Worm (Caenorhabditis elegans) whole organism, young adult: Measurements from ENCODE around the gene hpk-1.
"Not testable (repeated sequence)": the region's sequence is repeated elsewhere in the genome, so short reads cannot be mapped to it uniquely, and the experiment has no call there.

ENCODE experiments used
- B0035.1 ChIP-seq: sonication (generic microtip); optimal IDR thresholded peaks from 2 replicates; lab custom pipeline; 2016; ENCODE audit warnings: missing genetic modification characterization, mild to moderate bottlenecking, missing compliant biosample characterization, missing genotype, missing genetic modification reagents
- B0261.1 ChIP-seq: sonication (generic microtip); optimal IDR thresholded peaks from 2 replicates; lab custom pipeline; 2016; ENCODE audit warnings: mild to moderate bottlenecking, missing genetic modification characterization, moderate library complexity, missing compliant biosample characterization
- C17E4.6 ChIP-seq: fragments of 200-800 bp; sonication (Bioruptor generic); IDR thresholded peaks from 2 replicates; pipeline ENCODE4 v1.3.6; 2022; ENCODE audit warnings: missing genetic modification reagents, missing genetic modification characterization, missing compliant biosample characterization
- D2030.7 ChIP-seq: fragments of 200-800 bp; sonication (Bioruptor generic); IDR thresholded peaks from 2 replicates; pipeline ENCODE4 v1.3.6; 2022; ENCODE audit warnings: missing genetic modification reagents, missing genetic modification characterization, missing compliant biosample characterization
- F22D6.2 ChIP-seq: sonication (generic microtip); optimal IDR thresholded peaks from 2 replicates; lab custom pipeline; 2016; ENCODE audit warnings: mild to moderate bottlenecking, missing genetic modification characterization, missing compliant biosample characterization
- F23B12.7 ChIP-seq: sonication (generic microtip); optimal IDR thresholded peaks from 2 replicates; lab custom pipeline; 2017; ENCODE audit warnings: missing genetic modification characterization, mild to moderate bottlenecking, missing compliant biosample characterization, antibody characterized with exemption, moderate library complexity; ENCODE audit not compliant: insufficient read depth
- F52B5.7 ChIP-seq: sonication (generic microtip); optimal IDR thresholded peaks from 2 replicates; lab custom pipeline; 2016; ENCODE audit warnings: mild to moderate bottlenecking, missing genetic modification characterization, missing compliant biosample characterization
- K11D2.4 ChIP-seq: fragments of 200-800 bp; sonication (Bioruptor generic); IDR thresholded peaks from 2 replicates; pipeline ENCODE4 v1.3.6; 2022; ENCODE audit warnings: missing genetic modification reagents, missing genetic modification characterization, missing compliant biosample characterization
- T26A5.8 ChIP-seq: sonication (generic microtip); optimal IDR thresholded peaks from 2 replicates; lab custom pipeline; 2016; ENCODE audit warnings: missing genetic modification characterization, missing compliant biosample characterization
- akir-1 ChIP-seq: fragments of 200-800 bp; sonication (Bioruptor generic); optimal IDR thresholded peaks from 2 replicates; lab custom pipeline; 2018; ENCODE audit warnings: mild to moderate bottlenecking, missing genetic modification characterization, moderate library complexity, missing compliant biosample characterization
- ceh-40 ChIP-seq: fragments of 200-800 bp; sonication (Bioruptor generic); IDR thresholded peaks from 2 replicates; pipeline ENCODE4 v1.3.6; 2022; ENCODE audit warnings: missing genetic modification characterization, missing compliant biosample characterization
- dox-1 ChIP-seq: fragments of 200-800 bp; sonication (Bioruptor generic); IDR thresholded peaks from 2 replicates; pipeline ENCODE4 v1.3.6; 2022; ENCODE audit warnings: missing genetic modification reagents, missing genetic modification characterization, missing compliant biosample characterization
- egl-44 ChIP-seq: fragments of 200-800 bp; sonication (Bioruptor generic); IDR thresholded peaks from 2 replicates; pipeline ENCODE4 v1.3.6; 2022; ENCODE audit warnings: missing genetic modification reagents, missing genetic modification characterization, missing compliant biosample characterization
- gei-17 ChIP-seq: fragments of 200-800 bp; sonication (Bioruptor generic); optimal IDR thresholded peaks from 2 replicates; lab custom pipeline; 2018; ENCODE audit warnings: mild to moderate bottlenecking, missing genetic modification characterization, missing compliant biosample characterization
- hmg-1.2 ChIP-seq: fragments of 200-800 bp; sonication (Bioruptor generic); IDR thresholded peaks from 2 replicates; pipeline ENCODE4 v1.3.6; 2022; ENCODE audit warnings: missing genetic modification reagents, missing genetic modification characterization, missing compliant biosample characterization
- hsf-1 ChIP-seq: fragments of 200-800 bp; sonication (Bioruptor generic); IDR thresholded peaks from 2 replicates; pipeline ENCODE4 v1.3.6; 2022; ENCODE audit warnings: missing genetic modification reagents, missing genetic modification characterization, missing compliant biosample characterization
- let-607 ChIP-seq, 2 experiments: fragments of 200-800 bp in 1 of 2; sonication (Bioruptor generic) in 1 of 2; sonication (generic microtip) in 1 of 2; optimal IDR thresholded peaks; 2 replicates each; lab custom pipeline; 2016 to 2018; ENCODE audit warnings: mild to moderate bottlenecking in 2 of 2, missing compliant biosample characterization in 2 of 2, missing genetic modification characterization in 2 of 2, moderate library complexity in 2 of 2, missing genotype in 1 of 2
- lin-26 ChIP-seq: fragments of 200-800 bp; sonication (Bioruptor generic); IDR thresholded peaks from 2 replicates; pipeline ENCODE4 v1.3.6; 2022; ENCODE audit warnings: missing genetic modification reagents, missing genetic modification characterization, missing compliant biosample characterization
- lin-40 ChIP-seq: sonication (generic microtip); optimal IDR thresholded peaks from 2 replicates; lab custom pipeline; 2016; ENCODE audit warnings: missing genetic modification characterization, mild to moderate bottlenecking, missing compliant biosample characterization, missing genotype, missing genetic modification reagents
- lsl-1 ChIP-seq: fragments of 200-800 bp; sonication (Bioruptor generic); optimal IDR thresholded peaks from 2 replicates; lab custom pipeline; 2018; ENCODE audit warnings: mild to moderate bottlenecking, missing genetic modification characterization, moderate library complexity, missing compliant biosample characterization
- lsy-27 ChIP-seq: sonication (generic microtip); optimal IDR thresholded peaks from 2 replicates; lab custom pipeline; 2017; ENCODE audit warnings: missing genetic modification characterization, mild to moderate bottlenecking, missing compliant biosample characterization, antibody characterized with exemption, missing genotype, borderline replicate concordance; ENCODE audit not compliant: insufficient read depth
- madf-6 ChIP-seq: fragments of 200-800 bp; sonication (Bioruptor generic); IDR thresholded peaks from 2 replicates; pipeline ENCODE4 v1.3.6; 2022; ENCODE audit warnings: missing genetic modification reagents, missing genetic modification characterization, missing compliant biosample characterization
- nhr-120 ChIP-seq: fragments of 200-800 bp; sonication (Bioruptor generic); IDR thresholded peaks from 2 replicates; pipeline ENCODE4 v1.3.6; 2022; ENCODE audit warnings: missing genetic modification characterization, missing compliant biosample characterization
- pbrm-1 ChIP-seq: fragments of 200-800 bp; sonication (Bioruptor generic); IDR thresholded peaks from 2 replicates; pipeline ENCODE4 v1.3.6; 2022; ENCODE audit warnings: missing genetic modification reagents, missing genetic modification characterization, missing compliant biosample characterization
- pha-4 ChIP-seq: fragments of 150-350 bp; sonication (generic microtip); optimal IDR thresholded peaks from 2 replicates; lab custom pipeline; 2014; ENCODE audit warnings: missing biosample characterization, missing genetic modification reagents, missing genetic modification characterization
- repo-1 ChIP-seq: sonication (generic microtip); optimal IDR thresholded peaks from 2 replicates; lab custom pipeline; 2017; ENCODE audit warnings: mild to moderate bottlenecking, missing genetic modification characterization, missing compliant biosample characterization
- rpc-1 ChIP-seq, 2 experiments: fragments of 150-350 bp in 1 of 2; sonication (generic microtip) in 1 of 2; optimal IDR thresholded peaks; 2 replicates each; lab custom pipeline; 2014 to 2018; ENCODE audit warnings: missing biosample characterization in 1 of 2, missing genetic modification characterization in 1 of 2, missing genetic modification reagents in 1 of 2, missing genotype in 1 of 2
- sdz-38 ChIP-seq: sonication (generic microtip); optimal IDR thresholded peaks from 2 replicates; lab custom pipeline; 2016; ENCODE audit warnings: missing genotype, missing genetic modification characterization, missing compliant biosample characterization
- snpc-4 ChIP-seq, 5 experiments: fragments of 150-350 bp in 1 of 5; sonication (generic microtip) in 4 of 5; optimal IDR thresholded peaks; 2 replicates each; lab custom pipeline; 2014 to 2018; ENCODE audit warnings: missing genetic modification characterization in 5 of 5, missing biosample characterization in 3 of 5, antibody characterized with exemption in 2 of 5, mild to moderate bottlenecking in 2 of 5, missing compliant biosample characterization in 2 of 5, missing genotype in 2 of 5, moderate library complexity in 2 of 5, missing genetic modification reagents in 1 of 5
- tbp1 ChIP-seq: fragments of 200-800 bp; sonication (Bioruptor generic); optimal IDR thresholded peaks from 2 replicates; lab custom pipeline; 2018; ENCODE audit warnings: mild to moderate bottlenecking, missing genetic modification characterization, missing compliant biosample characterization
- tbx-9 ChIP-seq: sonication (generic microtip); optimal IDR thresholded peaks from 2 replicates; lab custom pipeline; 2016; ENCODE audit warnings: borderline replicate concordance, missing genetic modification characterization, inconsistent platforms, missing compliant biosample characterization
- ztf-22 ChIP-seq: fragments of 200-800 bp; sonication (Bioruptor generic); optimal IDR thresholded peaks from 2 replicates; lab custom pipeline; 2018; ENCODE audit warnings: mild to moderate bottlenecking, missing genetic modification characterization, moderate library complexity, missing compliant biosample characterization
- ztf-26 ChIP-seq: sonication (generic microtip); optimal IDR thresholded peaks from 2 replicates; lab custom pipeline; 2017; ENCODE audit warnings: missing genetic modification characterization, missing compliant biosample characterization

hpk-1 gene

DNA sequence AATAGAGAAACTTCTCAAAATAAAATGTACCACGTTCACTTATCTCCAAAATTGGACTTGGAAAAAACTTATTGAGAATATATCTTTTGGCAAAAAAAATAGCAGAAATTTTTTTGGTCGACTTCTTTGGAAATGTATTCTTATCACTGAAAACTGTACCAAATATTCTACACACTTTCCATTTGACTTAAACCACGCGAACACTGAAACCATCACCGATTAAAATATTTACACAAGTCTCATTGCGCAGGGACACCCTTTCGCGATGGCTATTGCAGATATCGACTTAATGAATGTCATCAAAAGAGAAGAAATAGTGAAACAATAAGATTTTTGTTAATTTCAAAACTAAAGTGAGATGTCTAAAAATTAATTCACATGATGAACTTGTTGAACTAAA lies 8.6 kb downstream of the hpk-1 start (continued):
- TF ChIP-seq egl-44 (no peak), akir-1 (GFP tag; lab: Kevin White, UChicago) (peak; percentile 37), ceh-40 (GFP tag; lab: Robert Waterston, UW) (no peak), T26A5.8 (no peak), nhr-120 (GFP tag; lab: Robert Waterston, UW) (no peak), F23B12.7 (tag; lab: Kevin White, UChicago) (peak; percentile 66), sdz-38 (tag; lab: Kevin White, UChicago) (no peak), pha-4 (tag; lab: Kevin White, UChicago) (peak; percentile 31), pbrm-1 (GFP tag; lab: Robert Waterston, UW) (0 out of 2 replicates have a peak, but pooled peaks have one; percentile 48)

DNA sequence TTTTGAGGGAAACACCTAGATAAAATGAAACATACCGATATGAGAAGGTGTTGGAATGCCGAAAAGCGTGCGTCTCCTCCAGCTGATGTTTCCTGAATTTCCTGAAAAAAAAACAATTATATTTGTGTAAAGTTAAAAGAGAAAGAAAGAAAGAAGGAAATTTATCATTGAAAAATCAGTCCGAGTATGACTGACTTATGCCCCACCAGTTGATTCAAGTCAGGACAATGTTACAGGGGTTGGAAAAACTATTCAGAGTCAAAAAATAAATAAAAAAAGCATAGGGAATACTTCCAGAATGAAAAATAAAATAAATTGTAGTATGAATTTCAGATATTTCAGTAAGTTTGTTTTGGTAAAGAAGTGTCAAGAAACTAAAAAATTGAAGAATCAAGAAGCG lies 9.7 kb downstream of the hpk-1 start, which contains the start of gene F20B6.9:
F20B6.9 (minus strand) TSS at position 101 of the 400 bp plus-strand sequence.
- not testable (repeated sequence) for TF ChIP-seq lsy-27; lin-26 (GFP tag; lab: Robert Waterston, UW); F52B5.7 (tag; lab: Kevin White, UChicago)

DNA sequence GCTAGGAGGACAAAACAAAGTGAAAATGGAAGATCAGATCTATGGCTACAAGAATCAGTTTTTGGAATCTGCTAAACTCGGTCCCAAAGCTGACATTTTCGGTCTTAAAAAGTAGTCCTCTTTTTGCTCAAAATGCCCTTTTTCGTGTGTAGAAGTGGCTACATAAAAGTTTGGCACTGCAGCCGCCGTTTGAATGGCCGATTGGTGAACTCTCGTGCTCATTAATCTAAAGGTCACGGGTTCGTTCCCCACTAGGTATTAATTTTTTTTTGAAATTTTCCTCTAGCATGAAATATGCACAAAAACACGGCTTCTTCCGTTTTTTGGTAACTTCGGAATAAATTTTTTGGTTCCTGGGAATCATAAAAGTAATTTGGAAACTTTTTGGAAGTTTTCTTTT lies 12.3 kb downstream of the hpk-1 start:
- TF ChIP-seq tbp1 (GFP tag; lab: Kevin White, UChicago) = peak; percentile 43
- peak; percentile 25 for TF ChIP-seq B0261.1 (tag; lab: Kevin White, UChicago)
- TF ChIP-seq lin-26 (GFP tag; lab: Robert Waterston, UW) = 0 out of 2 replicates have a peak, but pooled peaks have one; percentile 42
- TF ChIP-seq hmg-1.2 (GFP tag; lab: Robert Waterston, UW) = 0 out of 2 replicates have a peak, but pooled peaks have one; percentile 5
- not testable (repeated sequence) for TF ChIP-seq rpc-1 (optimal IDR thresholded peaks at IDR 0.05; lab: Kevin White, UChicago)
- peak; percentile 23 for TF ChIP-seq rpc-1 (tag; optimal IDR thresholded peaks at IDR 0.05; lab: Kevin White, UChicago)
- peak; percentile 43; the same call in 1 of the 2 replicates for TF ChIP-seq dox-1 (GFP tag; lab: Robert Waterston, UW)
- TF ChIP-seq, all 124 proteins: peak for 6; not testable (repeated sequence) for 118

DNA sequence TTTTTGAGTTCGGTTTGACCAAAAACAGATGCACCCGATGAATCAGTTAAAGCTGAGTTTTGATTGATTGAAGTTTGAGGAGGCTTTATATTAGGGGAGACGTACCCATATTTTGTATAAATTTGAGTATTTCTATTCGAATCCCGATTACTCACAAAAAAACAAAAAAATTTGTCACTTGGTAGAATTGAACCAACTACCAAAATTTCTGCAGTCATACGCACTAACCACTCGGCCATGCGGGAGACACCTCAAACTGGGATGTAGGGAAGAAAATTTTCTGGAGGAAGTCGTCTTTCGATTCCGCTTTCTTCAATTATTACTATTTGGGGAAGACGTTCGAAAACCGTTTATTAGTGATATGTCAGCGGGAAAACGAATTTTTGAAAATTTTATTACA lies 14.2 kb downstream of the hpk-1 start:
- TF ChIP-seq B0261.1 (tag; lab: Kevin White, UChicago) = peak; percentile 17
- 0 out of 2 replicates have a peak, but pooled peaks have one; percentile 22 for TF ChIP-seq D2030.7 (GFP tag; lab: Robert Waterston, UW)
- peak; percentile 38 for TF ChIP-seq hmg-1.2 (GFP tag; lab: Robert Waterston, UW)
- TF ChIP-seq lin-26 (GFP tag; lab: Robert Waterston, UW) = peak; percentile 57; the same call in 1 of the 2 replicates
- TF ChIP-seq dox-1 (GFP tag; lab: Robert Waterston, UW) = peak; percentile 43; the same call in 1 of the 2 replicates
- 0 out of 2 replicates have a peak, but pooled peaks have one; percentile 44 for TF ChIP-seq madf-6

DNA sequence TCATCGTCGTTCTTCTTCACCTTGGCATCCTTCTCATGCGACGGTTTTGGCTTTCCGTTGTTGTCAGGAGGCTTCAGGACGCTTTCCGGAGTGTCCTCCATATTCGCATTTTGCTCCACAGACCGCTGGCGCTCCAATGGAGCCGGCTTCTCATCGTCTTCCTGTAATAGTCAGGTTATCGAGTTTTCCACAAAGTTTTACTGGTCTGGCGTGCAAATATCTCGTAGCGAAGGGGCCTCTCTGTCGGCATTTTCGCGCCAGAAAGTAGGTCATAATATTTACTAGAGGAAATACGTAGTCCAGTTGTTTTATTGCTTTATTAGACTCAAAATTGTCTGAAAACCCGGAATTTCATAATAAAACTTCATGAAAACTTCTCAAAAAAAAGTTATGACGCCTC lies 15.0 kb downstream of the hpk-1 start, which contains the start of gene F20B6.6:
F20B6.6 (minus strand) TSS at position 101 of the 400 bp plus-strand sequence.
- TF ChIP-seq akir-1 (GFP tag; lab: Kevin White, UChicago); K11D2.4 (GFP tag; lab: Robert Waterston, UW); F23B12.7 (tag; lab: Kevin White, UChicago): not testable (repeated sequence)

DNA sequence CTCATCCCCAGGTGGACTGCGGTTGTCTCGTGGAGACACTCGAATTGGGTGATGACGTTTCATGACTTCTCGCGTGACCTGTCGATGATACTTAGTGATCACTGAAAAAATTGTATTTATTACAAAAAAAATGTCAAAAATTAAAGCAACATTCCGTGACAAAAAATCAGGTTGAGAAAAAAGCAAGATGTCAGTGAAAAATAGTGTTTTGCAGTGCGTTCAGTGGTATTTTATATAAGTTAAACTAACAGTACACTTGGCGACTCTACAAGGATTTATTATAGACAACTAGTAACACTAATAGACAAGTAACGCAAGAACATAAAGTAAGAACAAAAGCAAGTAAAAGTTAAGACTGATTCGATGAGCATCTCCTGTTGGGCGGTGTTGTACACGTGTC lies 17.3 kb downstream of the hpk-1 start, which contains the start of gene F20B6.5:
F20B6.5 (minus strand) TSS at position 101 of the 400 bp plus-strand sequence.
- TF ChIP-seq F22D6.2 (tag; lab: Kevin White, UChicago); snpc-4 (GFP tag; optimal IDR thresholded peaks at IDR 0.05; lab: Kevin White, UChicago); snpc-4 (tag; optimal IDR thresholded peaks at IDR 0.05; lab: Kevin White, UChicago); dox-1 (GFP tag; lab: Robert Waterston, UW): not testable (repeated sequence)
- TF ChIP-seq, all 124 proteins: peak for 0; not testable (repeated sequence) for 124

DNA sequence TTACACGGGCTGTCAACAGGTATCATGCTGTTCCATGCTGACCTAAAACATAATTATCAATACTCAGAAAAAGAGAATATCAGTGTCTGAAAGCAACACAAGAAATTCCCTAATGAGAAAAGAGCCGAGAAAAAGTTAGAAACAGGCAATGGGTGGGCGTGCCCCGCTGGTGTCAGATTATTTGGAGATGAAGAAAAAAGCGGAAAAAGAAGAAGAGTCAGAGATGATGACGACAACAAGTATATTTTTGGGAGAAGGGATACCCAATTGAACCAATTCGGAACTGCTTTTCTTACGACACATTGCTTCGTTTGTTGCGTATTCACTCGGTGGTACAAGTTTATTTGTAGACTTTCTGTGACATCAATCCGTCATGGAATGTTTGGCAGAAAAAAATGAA lies 20.7 kb downstream of the hpk-1 start, which contains the start of gene F20B6.4:
F20B6.4 (minus strand) TSS at position 101 of the 400 bp plus-strand sequence.
- TF ChIP-seq tbx-9 (tag; lab: Kevin White, UChicago) = no peak
- TF ChIP-seq C17E4.6 (GFP tag; lab: Robert Waterston, UW) = no peak
- TF ChIP-seq ztf-22 = no peak
- TF ChIP-seq akir-1 (GFP tag; lab: Kevin White, UChicago) = no peak
- no peak for TF ChIP-seq D2030.7 (GFP tag; lab: Robert Waterston, UW)
- TF ChIP-seq gei-17 = no peak
- TF ChIP-seq let-607 (tag; optimal IDR thresholded peaks at IDR 0.05; lab: Kevin White, UChicago) = no peak
- no peak for TF ChIP-seq ztf-26 (tag; lab: Kevin White, UChicago)
- TF ChIP-seq B0035.1 = no peak
- TF ChIP-seq T26A5.8 = no peak
- TF ChIP-seq hsf-1 (GFP tag; lab: Robert Waterston, UW) = no peak
- TF ChIP-seq lin-40 (tag; lab: Kevin White, UChicago) = no peak
- TF ChIP-seq lsl-1 = no peak
- TF ChIP-seq repo-1 (tag; lab: Kevin White, UChicago) = no peak
- TF ChIP-seq tbp1 (GFP tag; lab: Kevin White, UChicago) = no peak
